Worm (Caenorhabditis elegans) whole organism, early embryonic: ENCODE results near the gene Y39D8A.1.

Source experiments
- B0310.2 ChIP-seq: sonication (generic microtip); optimal IDR thresholded peaks from 2 replicates; lab custom pipeline; 2016; ENCODE audit warnings: mild to moderate bottlenecking, missing genetic modification characterization, missing compliant biosample characterization
- F13C5.2 ChIP-seq: sonication (generic microtip); optimal IDR thresholded peaks from 2 replicates; lab custom pipeline; 2017; ENCODE audit warnings: mild to moderate bottlenecking, missing genetic modification characterization, inconsistent platforms, missing compliant biosample characterization
- ama-1 ChIP-seq: fragments of 150-350 bp; optimal IDR thresholded peaks from 2 replicates; lab custom pipeline; 2014
- ets-7 ChIP-seq: sonication (generic microtip); optimal IDR thresholded peaks from 2 replicates; lab custom pipeline; 2016; ENCODE audit warnings: missing genotype, missing genetic modification characterization, missing compliant biosample characterization
- flt-1 ChIP-seq: fragments of 200-800 bp; sonication (Bioruptor generic); IDR thresholded peaks from 2 replicates; pipeline ENCODE4 v1.3.6; 2022; ENCODE audit warnings: missing genetic modification characterization, missing compliant biosample characterization
- hmbx-1 ChIP-seq: sonication (generic microtip); optimal IDR thresholded peaks from 2 replicates; lab custom pipeline; 2016; ENCODE audit warnings: mild to moderate bottlenecking, missing genetic modification characterization, missing compliant biosample characterization
- hnd-1 ChIP-seq: sonication (generic microtip); optimal IDR thresholded peaks from 2 replicates; lab custom pipeline; 2016; ENCODE audit warnings: missing genetic modification characterization, missing compliant biosample characterization
- pes-1 ChIP-seq: fragments of 200-800 bp; sonication (Bioruptor generic); IDR thresholded peaks from 2 replicates; pipeline ENCODE4 v1.3.6; 2022; ENCODE audit warnings: missing genetic modification reagents, missing genetic modification characterization, missing compliant biosample characterization
- tbx-11 ChIP-seq: fragments of 200-800 bp; sonication (Bioruptor generic); IDR thresholded peaks from 2 replicates; pipeline ENCODE4 v1.3.6; 2022; ENCODE audit warnings: missing genetic modification characterization, missing compliant biosample characterization
- tra-4 ChIP-seq: sonication (generic microtip); optimal IDR thresholded peaks from 2 replicates; lab custom pipeline; 2017; ENCODE audit warnings: missing genetic modification characterization, missing compliant biosample characterization

DNA sequence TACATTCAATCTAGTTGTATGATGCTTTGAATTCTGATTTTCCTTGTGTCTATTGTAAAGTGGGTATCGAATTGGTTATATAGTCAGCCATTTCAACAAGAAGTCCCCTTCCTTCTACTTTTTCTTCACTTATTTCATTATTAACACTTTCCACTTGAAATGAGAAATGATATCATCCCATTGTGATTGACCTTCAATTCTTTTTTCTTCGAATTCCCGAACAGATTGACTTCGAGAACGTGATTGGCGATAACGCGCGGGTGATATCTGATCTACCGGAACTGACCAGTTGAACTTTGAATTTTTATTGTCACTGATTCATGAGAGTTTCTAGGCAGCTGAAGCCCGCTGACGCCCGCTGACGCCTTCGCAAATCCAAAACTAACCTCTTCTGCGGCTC, 40.3 kb upstream of the Y39D8A.1 start:
- TF ChIP-seq ama-1: no peak
- TF ChIP-seq flt-1: no peak
- TF ChIP-seq tra-4: no peak
- no peak for TF ChIP-seq F13C5.2
- TF ChIP-seq B0310.2: no peak
- no peak for TF ChIP-seq tbx-11
- TF ChIP-seq hnd-1 (tag; lab: Kevin White, UChicago): no peak
- no peak for TF ChIP-seq pes-1 (GFP tag; lab: Robert Waterston, UW)
- no peak for TF ChIP-seq hmbx-1 (tag; lab: Kevin White, UChicago)
- TF ChIP-seq ets-7 (tag; lab: Kevin White, UChicago): no peak
